Fruit fly (Drosophila melanogaster) whole organism, embryonic: ENCODE data around the gene p115.
A peak's percentile ranks its signal among the peaks of the same experiment; 100 is the strongest.

Experiments used
- Antp ChIP-seq: fragments of 200-800 bp; sonication (Bioruptor generic); optimal IDR thresholded peaks from 3 replicates; lab custom pipeline; 2016; ENCODE audit warnings: missing biosample characterization, missing genetic modification characterization
- Atf6 ChIP-seq: fragments of 200-800 bp; sonication (Bioruptor generic); IDR thresholded peaks from 2 replicates; pipeline ENCODE4 v1.3.6; 2022; ENCODE audit warnings: missing biosample characterization, missing genetic modification characterization
- Blimp-1 ChIP-seq: fragments of 200-800 bp; sonication (Bioruptor generic); optimal IDR thresholded peaks from 3 replicates; lab custom pipeline; 2018; ENCODE audit warnings: missing biosample characterization, missing genetic modification characterization, mild to moderate bottlenecking, moderate library complexity, missing genetic modification reagents
- BtbVII ChIP-seq: fragments of 200-800 bp; sonication (Bioruptor generic); optimal IDR thresholded peaks from 3 replicates; lab custom pipeline; 2017; ENCODE audit warnings: missing biosample characterization, mild to moderate bottlenecking, missing genetic modification characterization
- CG10366 ChIP-seq: fragments of 200-800 bp; sonication (Bioruptor generic); IDR thresholded peaks from 2 replicates; pipeline ENCODE4 v1.3.6; 2022; ENCODE audit warnings: missing biosample characterization, missing genetic modification characterization
- CG10959 ChIP-seq: fragments of 200-800 bp; sonication (Bioruptor generic); IDR thresholded peaks from 2 replicates; pipeline ENCODE4 v1.3.6; 2022; ENCODE audit warnings: missing biosample characterization, missing genetic modification characterization
- CG13624 ChIP-seq: fragments of 200-800 bp; sonication (Bioruptor generic); optimal IDR thresholded peaks from 2 replicates; lab custom pipeline; 2016; ENCODE audit warnings: missing biosample characterization, missing genetic modification characterization
- CG14014 ChIP-seq: fragments of 200-800 bp; sonication (Bioruptor generic); IDR thresholded peaks from 2 replicates; pipeline ENCODE4 v1.3.6; 2022; ENCODE audit warnings: missing biosample characterization, missing genetic modification characterization
- CG14710 ChIP-seq: fragments of 200-800 bp; sonication (Bioruptor generic); optimal IDR thresholded peaks from 3 replicates; lab custom pipeline; 2019; ENCODE audit warnings: missing biosample characterization, mild to moderate bottlenecking, missing genetic modification characterization, moderate library complexity
- CG14965 ChIP-seq: fragments of 200-800 bp; sonication (Bioruptor generic); optimal IDR thresholded peaks from 2 replicates; lab custom pipeline; 2016; ENCODE audit warnings: missing biosample characterization, missing genetic modification characterization, borderline replicate concordance
- CG15073 ChIP-seq: fragments of 200-800 bp; sonication (Bioruptor generic); optimal IDR thresholded peaks from 2 replicates; lab custom pipeline; 2016; ENCODE audit warnings: missing biosample characterization, missing genetic modification characterization
- CG2202 ChIP-seq: fragments of 200-800 bp; sonication (Bioruptor generic); optimal IDR thresholded peaks from 2 replicates; lab custom pipeline; 2018; ENCODE audit warnings: missing biosample characterization, mild to moderate bottlenecking, missing genetic modification characterization
- CG4360 ChIP-seq: fragments of 200-800 bp; sonication (Bioruptor generic); IDR thresholded peaks from 2 replicates; pipeline ENCODE4 v1.3.6; 2022; ENCODE audit warnings: missing biosample characterization, missing genetic modification characterization
- CG4617 ChIP-seq: fragments of 200-800 bp; sonication (Bioruptor generic); optimal IDR thresholded peaks from 3 replicates; lab custom pipeline; 2016; ENCODE audit warnings: missing biosample characterization, missing genetic modification characterization, borderline replicate concordance
- CG4730 ChIP-seq: fragments of 200-800 bp; sonication (Bioruptor generic); IDR thresholded peaks from 2 replicates; pipeline ENCODE4 v1.3.6; 2022; ENCODE audit warnings: missing biosample characterization, missing genetic modification characterization
- CG4854 ChIP-seq: fragments of 200-800 bp; sonication (Bioruptor generic); optimal IDR thresholded peaks from 2 replicates; lab custom pipeline; 2016; ENCODE audit warnings: missing biosample characterization, missing genetic modification characterization, inconsistent platforms
- CG5245 ChIP-seq: fragments of 200-800 bp; sonication (Bioruptor generic); optimal IDR thresholded peaks from 3 replicates; lab custom pipeline; 2016; ENCODE audit warnings: missing biosample characterization, missing genetic modification characterization
- CG7271 ChIP-seq: fragments of 200-800 bp; sonication (Bioruptor generic); optimal IDR thresholded peaks from 2 replicates; lab custom pipeline; 2018; ENCODE audit warnings: missing biosample characterization, mild to moderate bottlenecking, missing genetic modification characterization, moderate library complexity
- CG7839 ChIP-seq: fragments of 200-800 bp; sonication (Bioruptor generic); optimal IDR thresholded peaks from 3 replicates; lab custom pipeline; 2018; ENCODE audit warnings: missing biosample characterization, mild to moderate bottlenecking, missing genetic modification characterization, moderate library complexity
- CG8388 ChIP-seq: fragments of 200-800 bp; sonication (Bioruptor generic); optimal IDR thresholded peaks from 2 replicates; lab custom pipeline; 2019; ENCODE audit warnings: missing biosample characterization, mild to moderate bottlenecking, missing genetic modification characterization, moderate library complexity
- CG8478 ChIP-seq: fragments of >200 bp; optimal IDR thresholded peaks from 2 replicates; lab custom pipeline; 2018
- CG8924 ChIP-seq: fragments of 200-800 bp; optimal IDR thresholded peaks from 3 replicates; lab custom pipeline; 2019; ENCODE audit warnings: missing biosample characterization, mild to moderate bottlenecking, missing genetic modification characterization, moderate library complexity
- CG9797 ChIP-seq: fragments of 200-800 bp; sonication (Bioruptor generic); optimal IDR thresholded peaks from 3 replicates; lab custom pipeline; 2018; ENCODE audit warnings: missing biosample characterization, mild to moderate bottlenecking, missing genetic modification characterization
- CG9876 ChIP-seq: fragments of 200-800 bp; sonication (Bioruptor generic); optimal IDR thresholded peaks from 2 replicates; lab custom pipeline; 2016; ENCODE audit warnings: missing biosample characterization, missing genetic modification characterization
- CG9932 ChIP-seq: fragments of 200-800 bp; sonication (Bioruptor generic); IDR thresholded peaks from 2 replicates; pipeline ENCODE4 v1.3.6; 2022; ENCODE audit warnings: missing biosample characterization, missing genetic modification characterization
- H2.0 ChIP-seq: fragments of 200-800 bp; sonication (Bioruptor generic); IDR thresholded peaks from 2 replicates; pipeline ENCODE4 v1.3.6; 2022; ENCODE audit warnings: missing biosample characterization, missing genetic modification characterization
- HHEX ChIP-seq: fragments of 200-800 bp; sonication (Bioruptor generic); optimal IDR thresholded peaks from 3 replicates; lab custom pipeline; 2017; ENCODE audit warnings: missing biosample characterization, mild to moderate bottlenecking, missing genetic modification characterization, missing genetic modification reagents
- Hr39 ChIP-seq: fragments of >200 bp; optimal IDR thresholded peaks from 2 replicates; lab custom pipeline; 2017
- Lim3 ChIP-seq: fragments of 200-800 bp; sonication (Bioruptor generic); IDR thresholded peaks from 2 replicates; pipeline ENCODE4 v1.3.6; 2022; ENCODE audit warnings: missing biosample characterization, missing genetic modification characterization
- NFAT ChIP-seq: fragments of 200-800 bp; sonication (Bioruptor generic); IDR thresholded peaks from 2 replicates; pipeline ENCODE4 v1.3.6; 2022; ENCODE audit warnings: missing biosample characterization, missing genetic modification characterization
- Neu2 ChIP-seq: fragments of 200-800 bp; sonication (Bioruptor generic); optimal IDR thresholded peaks from 3 replicates; lab custom pipeline; 2016; ENCODE audit warnings: missing biosample characterization, missing genetic modification characterization, borderline replicate concordance
- amos ChIP-seq: fragments of 200-800 bp; sonication (Bioruptor generic); IDR thresholded peaks from 2 replicates; pipeline ENCODE4 v1.3.6; 2022; ENCODE audit warnings: missing biosample characterization, missing genetic modification characterization; ENCODE audit not compliant: partially characterized antibody
- chinmo ChIP-seq: fragments of 200-800 bp; sonication (Bioruptor generic); IDR thresholded peaks from 4 replicates; pipeline ENCODE4 v1.3.6; 2022; ENCODE audit warnings: missing biosample characterization, missing genetic modification characterization; ENCODE audit not compliant: partially characterized antibody
- dm ChIP-seq: fragments of 200-800 bp; sonication (Bioruptor generic); optimal IDR thresholded peaks from 3 replicates; lab custom pipeline; 2016; ENCODE audit warnings: missing biosample characterization, missing genetic modification characterization
- fd96Cb ChIP-seq: fragments of 200-800 bp; sonication (Bioruptor generic); optimal IDR thresholded peaks from 2 replicates; lab custom pipeline; 2018; ENCODE audit warnings: missing biosample characterization, mild to moderate bottlenecking, missing genetic modification characterization, moderate library complexity
- hkb ChIP-seq, 2 experiments: fragments of 200-800 bp in 1 of 2; fragments of >200 bp in 1 of 2; sonication (Bioruptor generic) in 1 of 2; IDR thresholded peaks in 1 of 2; optimal IDR thresholded peaks in 1 of 2; 2 replicates each; pipeline versions ENCODE4 v1.3.6 to Lab custom; 2017 to 2022; ENCODE audit warnings: missing biosample characterization in 1 of 2, missing genetic modification characterization in 1 of 2
- ken ChIP-seq: fragments of 200-800 bp; sonication (Bioruptor generic); IDR thresholded peaks from 3 replicates; pipeline ENCODE4 v1.3.6; 2022; ENCODE audit warnings: missing biosample characterization, missing genetic modification characterization
- klu ChIP-seq: fragments of 200-800 bp; sonication (Bioruptor generic); IDR thresholded peaks from 2 replicates; pipeline ENCODE4 v1.3.6; 2022; ENCODE audit warnings: missing biosample characterization, missing genetic modification characterization
- lov ChIP-seq, 2 experiments: fragments of 200-800 bp in 1 of 2; fragments of >200 bp in 1 of 2; sonication (Bioruptor generic) in 1 of 2; IDR thresholded peaks in 1 of 2; optimal IDR thresholded peaks in 1 of 2; 2 replicates in 1 of 2; 3 replicates in 1 of 2; pipeline versions ENCODE4 v1.3.6 to Lab custom; 2017 to 2022; ENCODE audit warnings: missing biosample characterization in 1 of 2, missing genetic modification characterization in 1 of 2
- mirr ChIP-seq: fragments of 200-800 bp; sonication (Bioruptor generic); optimal IDR thresholded peaks from 3 replicates; lab custom pipeline; 2018; ENCODE audit warnings: missing biosample characterization, mild to moderate bottlenecking, missing genetic modification characterization
- phol ChIP-seq: fragments of 200-800 bp; sonication (Bioruptor generic); optimal IDR thresholded peaks from 3 replicates; lab custom pipeline; 2018; ENCODE audit warnings: missing biosample characterization, mild to moderate bottlenecking, missing genetic modification characterization, moderate library complexity
- ranshi ChIP-seq: fragments of 200-800 bp; sonication (Bioruptor generic); IDR thresholded peaks from 2 replicates; pipeline ENCODE4 v1.3.6; 2022; ENCODE audit warnings: missing biosample characterization, missing genetic modification characterization
- sc ChIP-seq, 3 experiments: fragments of >200 bp in 2 of 3; fragments of 200-800 bp in 1 of 3; sonication (Bioruptor generic) in 1 of 3; optimal IDR thresholded peaks; 2 replicates in 2 of 3; 3 replicates in 1 of 3; lab custom pipeline; 2017; ENCODE audit warnings: mild to moderate bottlenecking in 1 of 3, missing biosample characterization in 1 of 3, missing genetic modification characterization in 1 of 3, missing genetic modification reagents in 1 of 3
- tna ChIP-seq: fragments of 200-800 bp; sonication (Bioruptor generic); IDR thresholded peaks from 2 replicates; pipeline ENCODE4 v1.3.6; 2022; ENCODE audit warnings: missing biosample characterization, missing genetic modification characterization; ENCODE audit not compliant: partially characterized antibody
- unc-4 ChIP-seq: fragments of 200-800 bp; sonication (Bioruptor generic); IDR thresholded peaks from 2 replicates; pipeline ENCODE4 v1.3.6; 2022; ENCODE audit warnings: missing biosample characterization, missing genetic modification characterization; ENCODE audit not compliant: partially characterized antibody
- vnd ChIP-seq: fragments of 200-800 bp; sonication (Bioruptor generic); IDR thresholded peaks from 3 replicates; pipeline ENCODE4 v1.3.6; 2022; ENCODE audit warnings: missing biosample characterization, missing genetic modification characterization; ENCODE audit not compliant: partially characterized antibody
- z ChIP-seq: fragments of 200-800 bp; sonication (Bioruptor generic); IDR thresholded peaks from 3 replicates; pipeline ENCODE4 v1.3.6; 2022; ENCODE audit warnings: missing biosample characterization, missing genetic modification characterization

Gene p115

dm6 chrX:7933210-7933915 lies 39.5 kb downstream of the p115 start, which contains the start of the genes Dhdds and RpS14a (continued):
- peak; percentile 92 for TF ChIP-seq CG9797 (GFP tag; lab: Kevin White, UChicago)
- TF ChIP-seq CG7839 (tag; lab: Kevin White, UChicago): peak; percentile 40
- TF ChIP-seq ranshi (GFP tag; lab: Robert Waterston, UW): peak; percentile 8; the same call in 1 of the 2 replicates
- TF ChIP-seq CG15073: no peak
- peak; percentile 14; the same call in 1 of the 2 replicates for TF ChIP-seq CG10366 (GFP tag; lab: Robert Waterston, UW)
- TF ChIP-seq chinmo (GFP tag; lab: Robert Waterston, UW): no peak
- no peak for TF ChIP-seq H2.0
- TF ChIP-seq Neu2 (GFP tag; lab: Kevin White, UChicago): no peak
- no peak for TF ChIP-seq z
- peak; percentile 80 for TF ChIP-seq phol (tag; lab: Kevin White, UChicago)
- peak; percentile 95 for TF ChIP-seq hkb (optimal IDR thresholded peaks at IDR 0.05; lab: Kevin White, UChicago)
- peak; percentile 46; the same call in 1 of the 2 replicates for TF ChIP-seq hkb (GFP tag; IDR thresholded peaks at IDR 0.05; lab: Robert Waterston, UW)
- peak; percentile 41 for TF ChIP-seq CG9876 (GFP tag; lab: Kevin White, UChicago)
- no peak; the same call in 1 of the 2 replicates for TF ChIP-seq klu (GFP tag; lab: Robert Waterston, UW)
- no peak for TF ChIP-seq Lim3 (GFP tag; lab: Robert Waterston, UW)
- TF ChIP-seq Atf6: no peak
- TF ChIP-seq vnd: peak; percentile 75
- TF ChIP-seq CG8388 (GFP tag; lab: Kevin White, UChicago): peak; percentile 45
- peak; percentile 71 for TF ChIP-seq unc-4 (GFP tag; lab: Robert Waterston, UW)
- no peak for TF ChIP-seq CG14965 (GFP tag; lab: Kevin White, UChicago)
- no peak for TF ChIP-seq Hr39 (lab: Kevin White, UChicago)
- peak; percentile 86 for TF ChIP-seq CG8478 (lab: Kevin White, UChicago)
- TF ChIP-seq CG4617: peak; percentile 6
- peak; percentile 10; the same call in 1 of the 2 replicates for TF ChIP-seq CG14014 (GFP tag; lab: Robert Waterston, UW)
- no peak for TF ChIP-seq fd96Cb
- TF ChIP-seq CG13624 (GFP tag; lab: Kevin White, UChicago): peak; percentile 50
- TF ChIP-seq CG10959: no peak
- TF ChIP-seq dm: peak; percentile 60
- peak; percentile 90 for TF ChIP-seq CG14710
- peak; percentile 4; the same call in 1 of the 3 replicates for TF ChIP-seq ken (GFP tag; lab: Robert Waterston, UW)
- TF ChIP-seq HHEX (GFP tag; lab: Kevin White, UChicago): peak; percentile 67
- peak; percentile 49 for TF ChIP-seq CG8924 (tag; lab: Kevin White, UChicago)
- no peak for TF ChIP-seq CG5245 (GFP tag; lab: Kevin White, UChicago)
- peak; percentile 54 for TF ChIP-seq BtbVII (GFP tag; lab: Kevin White, UChicago)
- TF ChIP-seq CG4360 (GFP tag; lab: Robert Waterston, UW): no peak
- no peak for TF ChIP-seq lov (optimal IDR thresholded peaks at IDR 0.05; lab: Kevin White, UChicago)
- TF ChIP-seq lov (GFP tag; IDR thresholded peaks at IDR 0.05; lab: Robert Waterston, UW): 0 out of 3 replicates have a peak, but pooled peaks have one; percentile 29
- TF ChIP-seq amos (GFP tag; lab: Robert Waterston, UW): peak; percentile 75
- TF ChIP-seq mirr (GFP tag; lab: Kevin White, UChicago): no peak
- peak; percentile 35; the same call in 1 of the 2 replicates for TF ChIP-seq tna (GFP tag; lab: Robert Waterston, UW)
- TF ChIP-seq Blimp-1 (GFP tag; lab: Kevin White, UChicago): no peak
- TF ChIP-seq CG7271 (tag; lab: Kevin White, UChicago): peak; percentile 80
- TF ChIP-seq CG9932: no peak
- peak; percentile 29 for TF ChIP-seq CG4854 (GFP tag; lab: Kevin White, UChicago)
- peak; percentile 33; the same call in 1 of the 2 replicates for TF ChIP-seq NFAT
- peak; percentile 26 for TF ChIP-seq CG2202
- no peak for TF ChIP-seq Antp
- no peak for TF ChIP-seq CG4730 (GFP tag; lab: Robert Waterston, UW)
- no peak for TF ChIP-seq sc (optimal IDR thresholded peaks at IDR 0.05; lab: Kevin White, UChicago)
- TF ChIP-seq sc (GFP tag; optimal IDR thresholded peaks at IDR 0.05; lab: Kevin White, UChicago): peak; percentile 52
